Worm (Caenorhabditis elegans): ENCODE results near the gene K04A8.19.

K04A8.19 gene

ce11 chrV:6516491-6517304, 37.5 kb downstream of the K04A8.19 start, which contains the start of gene mdh-1:
mdh-1 (minus strand) TSS chrV:6516526.
- TF ChIP-seq cog-1 (tag; optimal IDR thresholded peaks at IDR 0.05) (no peak), flt-1 (GFP tag; IDR thresholded peaks at IDR 0.05) (no peak), ztf-29 (GFP tag; IDR thresholded peaks at IDR 0.05) (no peak), med-1 (GFP tag; optimal IDR thresholded peaks at IDR 0.05; ENCODE audit: insufficient read depth) (no peak), T22C8.4 (GFP tag; IDR thresholded peaks at IDR 0.05) (no peak), ztf-23 (GFP tag; IDR thresholded peaks at IDR 0.05) (no peak), klf-2 (GFP tag; conservative IDR thresholded peaks at IDR 0.05) (no peak), ref-1 (GFP tag; conservative IDR thresholded peaks at IDR 0.05) (no peak), tab-1 (GFP tag; IDR thresholded peaks at IDR 0.05) (no peak)

ce11 chrV:6515344-6515743, 38.9 kb downstream of the K04A8.19 start:
- TF ChIP-seq ztf-23 (GFP tag; IDR thresholded peaks at IDR 0.05): no peak
- TF ChIP-seq T22C8.4 (GFP tag; IDR thresholded peaks at IDR 0.05): no peak
- no peak for TF ChIP-seq ref-1 (GFP tag; conservative IDR thresholded peaks at IDR 0.05)
- TF ChIP-seq cog-1 (tag; optimal IDR thresholded peaks at IDR 0.05): no peak
- no peak for TF ChIP-seq med-1 (GFP tag; optimal IDR thresholded peaks at IDR 0.05; ENCODE audit: insufficient read depth)
- no peak for TF ChIP-seq klf-2 (GFP tag; conservative IDR thresholded peaks at IDR 0.05)
- no peak for TF ChIP-seq tab-1 (GFP tag; IDR thresholded peaks at IDR 0.05)
- no peak for TF ChIP-seq flt-1 (GFP tag; IDR thresholded peaks at IDR 0.05)
- no peak for TF ChIP-seq ztf-29 (GFP tag; IDR thresholded peaks at IDR 0.05)

- TF ChIP-seq cog-1 (tag; optimal IDR thresholded peaks at IDR 0.05): no peak
- no peak for TF ChIP-seq ztf-23 (GFP tag; IDR thresholded peaks at IDR 0.05)
- TF ChIP-seq ztf-29 (GFP tag; IDR thresholded peaks at IDR 0.05): no peak
- TF ChIP-seq tab-1 (GFP tag; IDR thresholded peaks at IDR 0.05): no peak
- no peak for TF ChIP-seq ref-1 (GFP tag; conservative IDR thresholded peaks at IDR 0.05)
- TF ChIP-seq T22C8.4 (GFP tag; IDR thresholded peaks at IDR 0.05): no peak
- no peak for TF ChIP-seq med-1 (GFP tag; optimal IDR thresholded peaks at IDR 0.05; ENCODE audit: insufficient read depth)
- no peak for TF ChIP-seq klf-2 (GFP tag; conservative IDR thresholded peaks at IDR 0.05)
- no peak for TF ChIP-seq flt-1 (GFP tag; IDR thresholded peaks at IDR 0.05)
These were observed 39.3 kb downstream of the K04A8.19 start, which contains the start of gene dpy-11 for ce11 chrV:6514887-6515324. dpy-11 (minus strand) TSS chrV:6515240.

- 0 out of 2 replicates have a peak, but pooled peaks have one; percentile 18 for TF ChIP-seq T22C8.4 (GFP tag; IDR thresholded peaks at IDR 0.05)
- no peak for TF ChIP-seq tab-1 (GFP tag; IDR thresholded peaks at IDR 0.05)
These were observed 40.3 kb downstream of the K04A8.19 start for ce11 chrV:6513786-6514430.

DNA sequence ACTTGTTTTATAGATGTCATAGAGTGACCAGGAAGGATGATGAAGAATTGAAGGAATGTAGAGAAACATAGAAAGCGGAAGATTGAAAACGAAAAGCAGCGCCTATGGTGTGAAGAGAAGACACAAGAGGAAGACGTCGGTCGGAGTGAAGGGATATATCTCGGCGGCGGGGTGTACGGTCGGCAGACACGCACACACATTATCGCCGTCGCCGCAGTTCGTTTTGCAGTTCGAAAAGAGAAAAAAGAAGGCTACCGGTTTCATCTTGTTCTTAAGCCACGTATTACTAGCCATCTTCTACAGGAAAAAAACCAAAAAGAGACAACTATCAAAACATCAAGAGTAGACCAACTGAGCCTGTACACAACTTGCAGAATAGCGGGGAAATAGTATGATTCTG, 40.9 kb downstream of the K04A8.19 start:
- TF ChIP-seq klf-2 (GFP tag; conservative IDR thresholded peaks at IDR 0.05) (no peak), T22C8.4 (GFP tag; IDR thresholded peaks at IDR 0.05) (no peak), ref-1 (GFP tag; conservative IDR thresholded peaks at IDR 0.05) (no peak), cog-1 (tag; optimal IDR thresholded peaks at IDR 0.05) (no peak), tab-1 (GFP tag; IDR thresholded peaks at IDR 0.05) (no peak), flt-1 (GFP tag; IDR thresholded peaks at IDR 0.05) (no peak), med-1 (GFP tag; optimal IDR thresholded peaks at IDR 0.05; ENCODE audit: insufficient read depth) (no peak), ztf-23 (GFP tag; IDR thresholded peaks at IDR 0.05) (no peak), ztf-29 (GFP tag; IDR thresholded peaks at IDR 0.05) (no peak)

- TF ChIP-seq flt-1 (GFP tag; IDR thresholded peaks at IDR 0.05) (no peak), ztf-23 (GFP tag; IDR thresholded peaks at IDR 0.05) (no peak), med-1 (GFP tag; optimal IDR thresholded peaks at IDR 0.05; ENCODE audit: insufficient read depth) (no peak), klf-2 (GFP tag; conservative IDR thresholded peaks at IDR 0.05) (no peak), ztf-29 (GFP tag; IDR thresholded peaks at IDR 0.05) (no peak), ref-1 (GFP tag; conservative IDR thresholded peaks at IDR 0.05) (no peak), T22C8.4 (GFP tag; IDR thresholded peaks at IDR 0.05) (no peak)
These were observed 43.1 kb downstream of the K04A8.19 start, which contains the start of gene ubh-1 for ce11 chrV:6511121-6511520. ubh-1 (minus strand) TSS chrV:6511409.

ce11 chrV:6510622-6511021, 43.6 kb downstream of the K04A8.19 start:
- TF ChIP-seq med-1 (GFP tag; optimal IDR thresholded peaks at IDR 0.05; ENCODE audit: insufficient read depth) (no peak), klf-2 (GFP tag; conservative IDR thresholded peaks at IDR 0.05) (no peak), tab-1 (GFP tag; IDR thresholded peaks at IDR 0.05) (no peak), T22C8.4 (GFP tag; IDR thresholded peaks at IDR 0.05) (no peak), ref-1 (GFP tag; conservative IDR thresholded peaks at IDR 0.05) (no peak), cog-1 (tag; optimal IDR thresholded peaks at IDR 0.05) (no peak), flt-1 (GFP tag; IDR thresholded peaks at IDR 0.05) (no peak), ztf-29 (GFP tag; IDR thresholded peaks at IDR 0.05) (no peak), ztf-23 (GFP tag; IDR thresholded peaks at IDR 0.05) (no peak)

DNA sequence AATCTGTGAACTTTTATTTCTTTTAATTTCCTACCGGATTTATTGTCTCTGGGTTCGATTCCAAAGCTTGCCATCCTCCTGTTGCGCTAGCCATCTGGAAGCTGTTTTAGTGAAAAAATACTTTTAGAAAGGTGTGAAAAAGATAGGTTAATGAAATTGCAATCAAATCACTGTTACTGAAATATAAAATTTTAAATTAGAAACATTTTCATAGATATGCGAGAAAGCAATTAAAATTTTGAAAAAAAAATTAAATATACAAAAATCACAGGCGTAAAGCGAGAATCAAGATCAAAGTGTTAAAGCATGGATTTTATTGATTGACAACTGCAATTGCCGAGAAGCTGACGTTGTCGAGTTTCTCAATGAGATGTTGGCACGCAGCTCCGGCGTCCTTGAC, 44.5 kb downstream of the K04A8.19 start, which contains the start of gene ubh-2:
ubh-2 (minus strand) TSS at position 101 of the 400 bp plus-strand sequence.
- TF ChIP-seq cog-1 (tag; optimal IDR thresholded peaks at IDR 0.05): no peak
- no peak for TF ChIP-seq flt-1 (GFP tag; IDR thresholded peaks at IDR 0.05)
- no peak for TF ChIP-seq tab-1 (GFP tag; IDR thresholded peaks at IDR 0.05)
- TF ChIP-seq T22C8.4 (GFP tag; IDR thresholded peaks at IDR 0.05): no peak
- no peak for TF ChIP-seq ref-1 (GFP tag; conservative IDR thresholded peaks at IDR 0.05)
- no peak for TF ChIP-seq ztf-23 (GFP tag; IDR thresholded peaks at IDR 0.05)
- no peak for TF ChIP-seq klf-2 (GFP tag; conservative IDR thresholded peaks at IDR 0.05)
- TF ChIP-seq ztf-29 (GFP tag; IDR thresholded peaks at IDR 0.05): no peak
- TF ChIP-seq med-1 (GFP tag; optimal IDR thresholded peaks at IDR 0.05; ENCODE audit: insufficient read depth): no peak

ce11 chrV:6508703-6509102, 45.5 kb downstream of the K04A8.19 start, which contains the start of gene ubh-3:
ubh-3 (minus strand) TSS chrV:6508803.
- TF ChIP-seq ref-1 (GFP tag; conservative IDR thresholded peaks at IDR 0.05) (no peak), T22C8.4 (GFP tag; IDR thresholded peaks at IDR 0.05) (no peak), ztf-29 (GFP tag; IDR thresholded peaks at IDR 0.05) (no peak)

Data from whole organism, midembryonic.